Fruit fly (Drosophila melanogaster) whole organism, embryonic: ENCODE data around the gene Tgt.

Experiments
- Abd-B ChIP-seq: fragments of 200-800 bp; sonication (Bioruptor generic); optimal IDR thresholded peaks from 2 replicates; lab custom pipeline; 2018; ENCODE audit warnings: missing biosample characterization, mild to moderate bottlenecking, missing genetic modification characterization, moderate library complexity
- Atf-2 ChIP-seq: fragments of 200-800 bp; sonication (Bioruptor generic); optimal IDR thresholded peaks from 2 replicates; lab custom pipeline; 2016; ENCODE audit warnings: missing biosample characterization, missing genetic modification characterization
- B-H2 ChIP-seq: fragments of 200-800 bp; sonication (Bioruptor generic); optimal IDR thresholded peaks from 2 replicates; lab custom pipeline; 2018; ENCODE audit warnings: missing biosample characterization, mild to moderate bottlenecking, missing genetic modification characterization
- Bteb2 ChIP-seq: fragments of 200-800 bp; sonication (Bioruptor generic); optimal IDR thresholded peaks from 2 replicates; lab custom pipeline; 2016; ENCODE audit warnings: missing biosample characterization, missing genetic modification characterization
- CG10209 ChIP-seq: fragments of 200-800 bp; sonication (Bioruptor generic); optimal IDR thresholded peaks from 3 replicates; lab custom pipeline; 2017; ENCODE audit warnings: missing biosample characterization, mild to moderate bottlenecking, missing genetic modification characterization, missing genetic modification reagents
- CG11560 ChIP-seq: fragments of 200-800 bp; sonication (Bioruptor generic); IDR thresholded peaks from 3 replicates; pipeline ENCODE4 v1.3.6; 2022; ENCODE audit warnings: missing biosample characterization, missing genetic modification characterization
- CG11695 ChIP-seq: fragments of 200-800 bp; sonication (Bioruptor generic); IDR thresholded peaks from 3 replicates; pipeline ENCODE4 v1.3.6; 2022; ENCODE audit warnings: missing biosample characterization, missing genetic modification characterization
- CG12942 ChIP-seq: fragments of 200-800 bp; sonication (Bioruptor generic); optimal IDR thresholded peaks from 3 replicates; lab custom pipeline; 2016; ENCODE audit warnings: missing biosample characterization, missing genetic modification characterization
- CG13624 ChIP-seq: fragments of 200-800 bp; sonication (Bioruptor generic); optimal IDR thresholded peaks from 2 replicates; lab custom pipeline; 2016; ENCODE audit warnings: missing biosample characterization, missing genetic modification characterization
- CG15011 ChIP-seq: fragments of 200-800 bp; sonication (Bioruptor generic); optimal IDR thresholded peaks from 3 replicates; lab custom pipeline; 2018; ENCODE audit warnings: missing biosample characterization, mild to moderate bottlenecking, missing genetic modification characterization
- CG15269 ChIP-seq: fragments of 200-800 bp; sonication (Bioruptor generic); optimal IDR thresholded peaks from 2 replicates; lab custom pipeline; 2018; ENCODE audit warnings: missing biosample characterization, mild to moderate bottlenecking, missing genetic modification characterization, moderate library complexity
- CG15479 ChIP-seq: fragments of 200-800 bp; sonication (Bioruptor generic); optimal IDR thresholded peaks from 3 replicates; lab custom pipeline; 2019; ENCODE audit warnings: missing biosample characterization, mild to moderate bottlenecking, missing genetic modification characterization, moderate library complexity
- CG15514 ChIP-seq: fragments of 200-800 bp; sonication (Bioruptor generic); optimal IDR thresholded peaks from 3 replicates; lab custom pipeline; 2017; ENCODE audit warnings: missing biosample characterization, missing genetic modification characterization, mild to moderate bottlenecking, moderate library complexity, missing genetic modification reagents
- CG16863 ChIP-seq: fragments of 200-800 bp; sonication (Bioruptor generic); optimal IDR thresholded peaks from 3 replicates; lab custom pipeline; 2016; ENCODE audit warnings: missing biosample characterization, missing genetic modification characterization
- CG18011 ChIP-seq: fragments of 200-800 bp; sonication (Bioruptor generic); optimal IDR thresholded peaks from 2 replicates; lab custom pipeline; 2017; ENCODE audit warnings: missing biosample characterization, missing genetic modification characterization, mild to moderate bottlenecking, moderate library complexity, missing genotype
- CG18764 ChIP-seq: fragments of 200-800 bp; sonication (Bioruptor generic); optimal IDR thresholded peaks from 3 replicates; lab custom pipeline; 2016; ENCODE audit warnings: missing biosample characterization, missing genetic modification characterization
- CG2889 ChIP-seq: fragments of 200-800 bp; sonication (Bioruptor generic); IDR thresholded peaks from 3 replicates; pipeline ENCODE4 v1.3.6; 2022; ENCODE audit warnings: missing biosample characterization, missing genetic modification characterization
- CG30431 ChIP-seq: fragments of 200-800 bp; sonication (Bioruptor generic); optimal IDR thresholded peaks from 2 replicates; lab custom pipeline; 2017; ENCODE audit warnings: missing biosample characterization, missing genetic modification characterization
- CG3163 ChIP-seq: fragments of 200-800 bp; sonication (Bioruptor generic); optimal IDR thresholded peaks from 3 replicates; lab custom pipeline; 2016; ENCODE audit warnings: missing biosample characterization, missing genetic modification characterization
- CG4282 ChIP-seq: fragments of 200-800 bp; sonication (Bioruptor generic); optimal IDR thresholded peaks from 2 replicates; lab custom pipeline; 2016; ENCODE audit warnings: missing biosample characterization, missing genetic modification characterization
- CG6683 ChIP-seq: fragments of 200-800 bp; sonication (Bioruptor generic); optimal IDR thresholded peaks from 2 replicates; lab custom pipeline; 2017; ENCODE audit warnings: missing biosample characterization, mild to moderate bottlenecking, missing genetic modification characterization, missing genetic modification reagents
- CG7556 ChIP-seq: fragments of 200-800 bp; sonication (Bioruptor generic); optimal IDR thresholded peaks from 2 replicates; lab custom pipeline; 2017; ENCODE audit warnings: missing biosample characterization, mild to moderate bottlenecking, missing genetic modification characterization
- CG9215 ChIP-seq: fragments of 200-800 bp; sonication (Bioruptor generic); IDR thresholded peaks from 2 replicates; pipeline ENCODE4 v1.3.6; 2022; ENCODE audit warnings: missing biosample characterization, missing genetic modification characterization
- CG9727 ChIP-seq: fragments of 200-800 bp; sonication (Bioruptor generic); optimal IDR thresholded peaks from 3 replicates; lab custom pipeline; 2017; ENCODE audit warnings: missing biosample characterization, mild to moderate bottlenecking, missing genetic modification characterization
- CG9817 ChIP-seq: fragments of 200-800 bp; sonication (Bioruptor generic); optimal IDR thresholded peaks from 2 replicates; lab custom pipeline; 2018; ENCODE audit warnings: missing biosample characterization, mild to moderate bottlenecking, missing genetic modification characterization, moderate library complexity
- Camta ChIP-seq: fragments of 200-800 bp; sonication (Bioruptor generic); optimal IDR thresholded peaks from 2 replicates; lab custom pipeline; 2016; ENCODE audit warnings: missing biosample characterization, missing genetic modification characterization
- Chrac-16 ChIP-seq: fragments of 200-800 bp; sonication (Bioruptor generic); optimal IDR thresholded peaks from 3 replicates; lab custom pipeline; 2016; ENCODE audit warnings: missing biosample characterization, missing genetic modification characterization
- Ets97D ChIP-seq: fragments of 200-800 bp; sonication (Bioruptor generic); optimal IDR thresholded peaks from 3 replicates; lab custom pipeline; 2016; ENCODE audit warnings: missing biosample characterization, missing genetic modification characterization
- GATAe ChIP-seq: fragments of 200-800 bp; sonication (Bioruptor generic); conservative IDR thresholded peaks from 2 replicates; pipeline ENCODE4 v1.3.6; 2022; ENCODE audit warnings: missing biosample characterization, missing genetic modification characterization
- NFAT ChIP-seq: fragments of 200-800 bp; sonication (Bioruptor generic); IDR thresholded peaks from 2 replicates; pipeline ENCODE4 v1.3.6; 2022; ENCODE audit warnings: missing biosample characterization, missing genetic modification characterization
- Neu2 ChIP-seq: fragments of 200-800 bp; sonication (Bioruptor generic); optimal IDR thresholded peaks from 3 replicates; lab custom pipeline; 2016; ENCODE audit warnings: missing biosample characterization, missing genetic modification characterization, borderline replicate concordance
- Pdp1 ChIP-seq, 2 experiments: fragments of 200-800 bp; sonication (Bioruptor generic); optimal IDR thresholded peaks; 3 replicates each; lab custom pipeline; 2016; ENCODE audit warnings: missing biosample characterization in 2 of 2, missing genetic modification characterization in 2 of 2, mild to moderate bottlenecking in 1 of 2, moderate library complexity in 1 of 2
- Taf1 ChIP-seq: fragments of 200-800 bp; sonication (Bioruptor generic); IDR thresholded peaks from 2 replicates; pipeline ENCODE4 v1.3.6; 2022; ENCODE audit warnings: missing biosample characterization, missing genetic modification characterization
- ab ChIP-seq: fragments of 200-800 bp; sonication (Bioruptor generic); optimal IDR thresholded peaks from 2 replicates; lab custom pipeline; 2016; ENCODE audit warnings: missing biosample characterization, missing genetic modification characterization
- ac ChIP-seq: fragments of 200-800 bp; sonication (Bioruptor generic); optimal IDR thresholded peaks from 3 replicates; lab custom pipeline; 2017; ENCODE audit warnings: missing biosample characterization, mild to moderate bottlenecking, missing genetic modification characterization
- az2 ChIP-seq: fragments of 200-800 bp; sonication (Bioruptor generic); optimal IDR thresholded peaks from 3 replicates; lab custom pipeline; 2016; ENCODE audit warnings: missing biosample characterization, missing genetic modification characterization
- cato ChIP-seq: fragments of 200-800 bp; sonication (Bioruptor generic); optimal IDR thresholded peaks from 2 replicates; lab custom pipeline; 2016; ENCODE audit warnings: missing biosample characterization, missing genetic modification characterization, borderline replicate concordance
- corto ChIP-seq: fragments of 200-800 bp; sonication (Bioruptor generic); optimal IDR thresholded peaks from 2 replicates; lab custom pipeline; 2016; ENCODE audit warnings: missing biosample characterization, mild to moderate bottlenecking, missing genetic modification characterization, moderate library complexity
- crc ChIP-seq: fragments of 200-800 bp; sonication (Bioruptor generic); optimal IDR thresholded peaks from 2 replicates; lab custom pipeline; 2016; ENCODE audit warnings: missing biosample characterization, missing genetic modification characterization
- cwo ChIP-seq: fragments of 200-800 bp; sonication (Bioruptor generic); optimal IDR thresholded peaks from 3 replicates; lab custom pipeline; 2017; ENCODE audit warnings: missing biosample characterization, missing genetic modification characterization, mild to moderate bottlenecking, moderate library complexity, missing genetic modification reagents
- dati ChIP-seq: fragments of 200-800 bp; sonication (Bioruptor generic); IDR thresholded peaks from 2 replicates; pipeline ENCODE4 v1.3.6; 2022; ENCODE audit warnings: missing biosample characterization, missing genetic modification characterization
- gsb ChIP-seq: fragments of 200-800 bp; sonication (Bioruptor generic); IDR thresholded peaks from 2 replicates; pipeline ENCODE4 v1.3.6; 2022; ENCODE audit warnings: missing biosample characterization, missing genetic modification characterization
- h ChIP-seq: fragments of >200 bp; optimal IDR thresholded peaks from 2 replicates; lab custom pipeline; 2017
- lov ChIP-seq, 2 experiments: fragments of 200-800 bp in 1 of 2; fragments of >200 bp in 1 of 2; sonication (Bioruptor generic) in 1 of 2; IDR thresholded peaks in 1 of 2; optimal IDR thresholded peaks in 1 of 2; 2 replicates in 1 of 2; 3 replicates in 1 of 2; pipeline versions ENCODE4 v1.3.6 to Lab custom; 2017 to 2022; ENCODE audit warnings: missing biosample characterization in 1 of 2, missing genetic modification characterization in 1 of 2
- mam ChIP-seq: fragments of 200-800 bp; sonication (Bioruptor generic); optimal IDR thresholded peaks from 3 replicates; lab custom pipeline; 2016; ENCODE audit warnings: missing biosample characterization, missing genetic modification characterization
- nerfin-1 ChIP-seq: fragments of 200-800 bp; sonication (Bioruptor generic); optimal IDR thresholded peaks from 3 replicates; lab custom pipeline; 2019; ENCODE audit warnings: missing biosample characterization, mild to moderate bottlenecking, missing genetic modification characterization, moderate library complexity
- ro ChIP-seq: fragments of 200-800 bp; sonication (Bioruptor generic); IDR thresholded peaks from 2 replicates; pipeline ENCODE4 v1.3.6; 2022; ENCODE audit warnings: missing biosample characterization, missing genetic modification characterization
- scrt ChIP-seq: fragments of 200-800 bp; sonication (Bioruptor generic); optimal IDR thresholded peaks from 2 replicates; lab custom pipeline; 2018; ENCODE audit warnings: missing biosample characterization, mild to moderate bottlenecking, missing genetic modification characterization, moderate library complexity
- sens-2 ChIP-seq: fragments of 200-800 bp; sonication (Bioruptor generic); IDR thresholded peaks from 2 replicates; pipeline ENCODE4 v1.3.6; 2022; ENCODE audit warnings: missing biosample characterization, missing genetic modification characterization
- sisA ChIP-seq: fragments of 200-800 bp; sonication (Bioruptor generic); IDR thresholded peaks from 2 replicates; pipeline ENCODE4 v1.3.6; 2022; ENCODE audit warnings: missing biosample characterization, missing genetic modification characterization
- slp2 ChIP-seq: fragments of 200-800 bp; sonication (Bioruptor generic); optimal IDR thresholded peaks from 2 replicates; lab custom pipeline; 2016; ENCODE audit warnings: missing biosample characterization, missing genetic modification characterization
- vvl ChIP-seq: fragments of 200-800 bp; sonication (Bioruptor generic); IDR thresholded peaks from 2 replicates; pipeline ENCODE4 v1.3.6; 2022; ENCODE audit warnings: missing biosample characterization, missing genetic modification characterization

Gene Tgt

DNA sequence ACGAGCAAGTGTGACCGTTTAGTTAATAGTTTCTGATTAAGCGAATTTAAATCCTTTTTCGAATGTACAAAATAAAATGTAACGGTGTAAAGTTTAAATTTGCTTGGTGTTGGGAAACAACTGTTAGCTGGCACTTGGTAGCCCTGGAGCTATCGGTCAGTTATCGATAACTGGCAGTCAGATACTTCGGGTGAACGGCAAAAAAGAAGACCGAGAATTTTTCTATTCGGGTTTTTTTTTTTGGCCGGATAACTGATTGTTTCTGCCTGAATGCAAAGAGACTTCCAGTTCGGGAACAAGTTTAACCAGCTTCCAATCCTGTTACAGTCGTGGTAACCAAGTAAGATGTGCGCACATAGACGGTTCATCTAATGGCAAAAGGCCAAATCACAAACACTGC lies 6.3 kb upstream of the Tgt start, which contains the start of gene CG4896 (continued):
- TF ChIP-seq h (lab: Kevin White, UChicago) (no peak), CG11695 (GFP tag; lab: Robert Waterston, UW) (no peak), lov (optimal IDR thresholded peaks at IDR 0.05; lab: Kevin White, UChicago) (no peak), lov (GFP tag; IDR thresholded peaks at IDR 0.05; lab: Robert Waterston, UW) (no peak), Bteb2 (no peak), CG11560 (tag; lab: Robert Waterston, UW) (no peak), Neu2 (no peak), CG4282 (no peak), CG10209 (GFP tag; lab: Kevin White, UChicago) (no peak), Pdp1 (GFP tag; optimal IDR thresholded peaks at IDR 0.05; lab: Kevin White, UChicago) (no peak), CG6683 (GFP tag; lab: Kevin White, UChicago) (no peak), CG15269 (no peak), mam (GFP tag; lab: Kevin White, UChicago) (no peak), Abd-B (GFP tag; lab: Kevin White, UChicago) (no peak), nerfin-1 (tag; lab: Kevin White, UChicago) (no peak), CG12942 (no peak), corto (GFP tag; lab: Kevin White, UChicago) (no peak), sens-2 (no peak), cwo (GFP tag; lab: Kevin White, UChicago) (no peak), B-H2 (GFP tag; lab: Kevin White, UChicago) (no peak), CG2889 (no peak), CG15011 (no peak), sisA (GFP tag; lab: Robert Waterston, UW) (no peak), GATAe (no peak), vvl (GFP tag; lab: Robert Waterston, UW) (peak; percentile 63), CG18011 (no peak), Atf-2 (GFP tag; lab: Kevin White, UChicago) (no peak), Taf1 (GFP tag; lab: Robert Waterston, UW) (no peak), Ets97D (GFP tag; lab: Kevin White, UChicago) (peak; percentile 51), CG3163 (no peak), CG9817 (tag; lab: Kevin White, UChicago) (no peak), Chrac-16 (no peak), ac (GFP tag; lab: Kevin White, UChicago) (no peak), scrt (GFP tag; lab: Kevin White, UChicago) (no peak), CG9215 (GFP tag; lab: Robert Waterston, UW) (no peak), ro (GFP tag; lab: Robert Waterston, UW) (no peak), CG16863 (GFP tag; lab: Kevin White, UChicago) (no peak), CG15514 (GFP tag; lab: Kevin White, UChicago) (peak; percentile 61), CG18764 (no peak), cato (GFP tag; lab: Kevin White, UChicago) (no peak), CG9727 (GFP tag; lab: Kevin White, UChicago) (no peak), CG15479 (GFP tag; lab: Kevin White, UChicago) (no peak), Camta (GFP tag; lab: Kevin White, UChicago) (no peak), slp2 (no peak), crc (GFP tag; lab: Kevin White, UChicago) (no peak), gsb (GFP tag; lab: Robert Waterston, UW) (no peak), CG30431 (GFP tag; lab: Kevin White, UChicago) (no peak), dati (GFP tag; lab: Robert Waterston, UW) (no peak), NFAT (no peak), ab (GFP tag; lab: Kevin White, UChicago) (no peak), az2 (GFP tag; lab: Kevin White, UChicago) (no peak), CG13624 (GFP tag; lab: Kevin White, UChicago) (no peak), CG7556 (GFP tag; lab: Kevin White, UChicago) (no peak)
